Fruit fly (Drosophila melanogaster): ENCODE data around the gene Tep3.

DNA sequence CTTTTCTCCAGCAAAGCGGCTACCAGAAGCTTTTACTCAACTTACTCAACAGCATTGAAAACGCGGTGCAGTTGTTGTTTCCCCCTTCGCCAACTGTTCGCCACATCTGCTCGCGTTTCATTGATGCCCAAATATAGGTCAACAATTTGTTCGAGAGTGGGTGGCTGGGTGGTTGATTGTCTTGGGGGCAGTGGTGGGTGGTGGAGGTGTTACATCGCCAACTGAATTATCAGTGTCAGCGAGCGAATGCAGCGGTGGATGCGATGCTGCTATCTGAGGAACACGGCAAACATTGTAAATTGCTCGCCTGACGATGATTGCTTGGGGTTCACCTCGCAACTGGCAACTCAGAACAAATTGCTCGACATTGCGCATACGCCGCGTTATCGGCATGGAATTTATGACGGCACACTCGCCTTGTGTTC is 26.8 kb upstream of the Tep3 start:
- TF ChIP-seq CG6163 (GFP tag; IDR thresholded peaks at IDR 0.05) (no peak), Hr4 (GFP tag; optimal IDR thresholded peaks at IDR 0.05) (no peak), CG1621 (tag; optimal IDR thresholded peaks at IDR 0.05) (no peak), Sox102F (GFP tag; optimal IDR thresholded peaks at IDR 0.05) (no peak), CG8319 (GFP tag; optimal IDR thresholded peaks at IDR 0.05) (no peak), CG4318 (GFP tag; optimal IDR thresholded peaks at IDR 0.05) (no peak)

All from whole organism, prepupa.